Worm (Caenorhabditis elegans) whole organism, young adult: ENCODE data around the gene B0416.10.

Experiments
- B0035.1 ChIP-seq: sonication (generic microtip); optimal IDR thresholded peaks from 2 replicates; lab custom pipeline; 2016; ENCODE audit warnings: missing genetic modification characterization, mild to moderate bottlenecking, missing compliant biosample characterization, missing genotype, missing genetic modification reagents
- B0336.3 ChIP-seq: fragments of 200-800 bp; sonication (Bioruptor generic); IDR thresholded peaks from 2 replicates; pipeline ENCODE4 v1.3.6; 2022; ENCODE audit warnings: missing genetic modification characterization, missing compliant biosample characterization
- F10E7.11 ChIP-seq: sonication (generic microtip); optimal IDR thresholded peaks from 2 replicates; lab custom pipeline; 2017; ENCODE audit warnings: mild to moderate bottlenecking, missing genetic modification characterization, moderate library complexity, missing compliant biosample characterization
- F39B2.1 ChIP-seq: fragments of 200-800 bp; sonication (Bioruptor generic); IDR thresholded peaks from 2 replicates; pipeline ENCODE4 v1.3.6; 2022; ENCODE audit warnings: missing genetic modification reagents, missing genetic modification characterization, missing compliant biosample characterization
- F49E8.2 ChIP-seq: sonication (generic microtip); optimal IDR thresholded peaks from 3 replicates; lab custom pipeline; 2017; ENCODE audit warnings: missing genetic modification characterization, mild to moderate bottlenecking, missing compliant biosample characterization, antibody characterized with exemption, moderate library complexity; ENCODE audit not compliant: insufficient read depth
- F57A8.1 ChIP-seq: fragments of 200-800 bp; sonication (Bioruptor generic); optimal IDR thresholded peaks from 2 replicates; lab custom pipeline; 2018; ENCODE audit warnings: mild to moderate bottlenecking, missing genetic modification characterization, moderate library complexity, missing compliant biosample characterization
- F57C9.4 ChIP-seq: sonication (generic microtip); optimal IDR thresholded peaks from 2 replicates; lab custom pipeline; 2017; ENCODE audit warnings: mild to moderate bottlenecking, missing genetic modification characterization, missing compliant biosample characterization
- K11D2.4 ChIP-seq: fragments of 200-800 bp; sonication (Bioruptor generic); IDR thresholded peaks from 2 replicates; pipeline ENCODE4 v1.3.6; 2022; ENCODE audit warnings: missing genetic modification reagents, missing genetic modification characterization, missing compliant biosample characterization
- K12H6.12 ChIP-seq: fragments of 200-800 bp; sonication (Bioruptor generic); optimal IDR thresholded peaks from 2 replicates; lab custom pipeline; 2018; ENCODE audit warnings: mild to moderate bottlenecking, missing genetic modification characterization, missing compliant biosample characterization
- T07F8.4 ChIP-seq: sonication (generic microtip); optimal IDR thresholded peaks from 2 replicates; lab custom pipeline; 2016; ENCODE audit warnings: mild to moderate bottlenecking, missing genetic modification characterization, moderate library complexity, missing compliant biosample characterization
- Y67H2A.10 ChIP-seq: fragments of 200-800 bp; sonication (Bioruptor generic); conservative IDR thresholded peaks from 2 replicates; pipeline ENCODE4 v1.3.6; 2022; ENCODE audit warnings: missing genetic modification reagents, missing genetic modification characterization, missing compliant biosample characterization
- ama-1 ChIP-seq, 3 experiments: fragments of 150-350 bp in 1 of 3; sonication (generic microtip) in 2 of 3; optimal IDR thresholded peaks; 2 replicates each; lab custom pipeline; 2014 to 2018; ENCODE audit warnings: missing biosample characterization in 2 of 3, missing genetic modification characterization in 2 of 3, missing genetic modification reagents in 2 of 3
- bed-2 ChIP-seq: fragments of 200-800 bp; sonication (Bioruptor generic); IDR thresholded peaks from 2 replicates; pipeline ENCODE4 v1.3.6; 2022; ENCODE audit warnings: missing genetic modification reagents, missing genetic modification characterization, missing compliant biosample characterization
- cebp-2 ChIP-seq: fragments of 200-800 bp; sonication (Bioruptor generic); IDR thresholded peaks from 2 replicates; pipeline ENCODE4 v1.3.6; 2022; ENCODE audit warnings: missing genetic modification characterization, missing compliant biosample characterization
- ceh-27 ChIP-seq: fragments of 200-800 bp; sonication (Bioruptor generic); optimal IDR thresholded peaks from 2 replicates; lab custom pipeline; 2018; ENCODE audit warnings: mild to moderate bottlenecking, missing genetic modification characterization, moderate library complexity, missing compliant biosample characterization
- ceh-79 ChIP-seq: sonication (generic microtip); optimal IDR thresholded peaks from 2 replicates; lab custom pipeline; 2017; ENCODE audit warnings: mild to moderate bottlenecking, missing genetic modification characterization, missing compliant biosample characterization
- egrh-3 ChIP-seq: fragments of 200-800 bp; sonication (Bioruptor generic); IDR thresholded peaks from 2 replicates; pipeline ENCODE4 v1.3.6; 2022; ENCODE audit warnings: missing genetic modification reagents, missing genetic modification characterization, missing compliant biosample characterization
- ekl-4 ChIP-seq: fragments of 200-800 bp; sonication (Bioruptor generic); IDR thresholded peaks from 2 replicates; pipeline ENCODE4 v1.3.6; 2022; ENCODE audit warnings: missing genetic modification reagents, missing genetic modification characterization, missing compliant biosample characterization
- ets-4 ChIP-seq: fragments of 200-800 bp; sonication (Bioruptor generic); optimal IDR thresholded peaks from 2 replicates; lab custom pipeline; 2018; ENCODE audit warnings: mild to moderate bottlenecking, missing genetic modification characterization, missing compliant biosample characterization
- fkh-3 ChIP-seq: sonication (generic microtip); optimal IDR thresholded peaks from 2 replicates; lab custom pipeline; 2016; ENCODE audit warnings: mild to moderate bottlenecking, missing genetic modification characterization, missing compliant biosample characterization
- hlh-12 ChIP-seq: sonication (generic microtip); optimal IDR thresholded peaks from 2 replicates; lab custom pipeline; 2016; ENCODE audit warnings: missing genetic modification characterization, missing compliant biosample characterization
- hrde-1 ChIP-seq: sonication (generic microtip); optimal IDR thresholded peaks from 2 replicates; lab custom pipeline; 2016; ENCODE audit warnings: missing genetic modification characterization, mild to moderate bottlenecking, missing compliant biosample characterization, moderate library complexity, missing genotype, missing genetic modification reagents, borderline replicate concordance
- lin-54 ChIP-seq: fragments of 200-800 bp; sonication (Bioruptor generic); optimal IDR thresholded peaks from 2 replicates; lab custom pipeline; 2018; ENCODE audit warnings: mild to moderate bottlenecking, missing genetic modification characterization, missing compliant biosample characterization
- lsl-1 ChIP-seq: fragments of 200-800 bp; sonication (Bioruptor generic); optimal IDR thresholded peaks from 2 replicates; lab custom pipeline; 2018; ENCODE audit warnings: mild to moderate bottlenecking, missing genetic modification characterization, moderate library complexity, missing compliant biosample characterization
- madf-8 ChIP-seq: fragments of 200-800 bp; sonication (Bioruptor generic); conservative IDR thresholded peaks from 2 replicates; pipeline ENCODE4 v1.3.6; 2022; ENCODE audit warnings: missing genetic modification reagents, missing genetic modification characterization, missing compliant biosample characterization
- mxl-1 ChIP-seq: sonication (generic microtip); optimal IDR thresholded peaks from 2 replicates; lab custom pipeline; 2016; ENCODE audit warnings: missing genetic modification characterization, missing compliant biosample characterization
- nfya-1 ChIP-seq: sonication (generic microtip); optimal IDR thresholded peaks from 2 replicates; lab custom pipeline; 2017; ENCODE audit warnings: antibody characterized with exemption, missing compliant biosample characterization, missing genetic modification characterization, borderline replicate concordance; ENCODE audit not compliant: insufficient read depth
- nfya-2 ChIP-seq: fragments of 200-800 bp; sonication (Bioruptor generic); IDR thresholded peaks from 2 replicates; pipeline ENCODE4 v1.3.6; 2022; ENCODE audit warnings: missing genetic modification reagents, missing genetic modification characterization, missing compliant biosample characterization
- nhr-120 ChIP-seq: fragments of 200-800 bp; sonication (Bioruptor generic); IDR thresholded peaks from 2 replicates; pipeline ENCODE4 v1.3.6; 2022; ENCODE audit warnings: missing genetic modification characterization, missing compliant biosample characterization
- pbrm-1 ChIP-seq: fragments of 200-800 bp; sonication (Bioruptor generic); IDR thresholded peaks from 2 replicates; pipeline ENCODE4 v1.3.6; 2022; ENCODE audit warnings: missing genetic modification reagents, missing genetic modification characterization, missing compliant biosample characterization
- pha-4 ChIP-seq: fragments of 150-350 bp; sonication (generic microtip); optimal IDR thresholded peaks from 2 replicates; lab custom pipeline; 2014; ENCODE audit warnings: missing biosample characterization, missing genetic modification reagents, missing genetic modification characterization
- snpc-3.4 ChIP-seq: sonication (generic microtip); optimal IDR thresholded peaks from 2 replicates; lab custom pipeline; 2017; ENCODE audit warnings: missing genetic modification characterization, mild to moderate bottlenecking, missing compliant biosample characterization, antibody characterized with exemption, moderate library complexity, missing genotype, missing genetic modification reagents
- somi-1 ChIP-seq: fragments of 200-800 bp; sonication (Bioruptor generic); optimal IDR thresholded peaks from 2 replicates; lab custom pipeline; 2018; ENCODE audit warnings: mild to moderate bottlenecking, missing genetic modification characterization, missing compliant biosample characterization
- tbp1 ChIP-seq: fragments of 200-800 bp; sonication (Bioruptor generic); optimal IDR thresholded peaks from 2 replicates; lab custom pipeline; 2018; ENCODE audit warnings: mild to moderate bottlenecking, missing genetic modification characterization, missing compliant biosample characterization
- ztf-28 ChIP-seq: fragments of 200-800 bp; sonication (Bioruptor generic); IDR thresholded peaks from 2 replicates; pipeline ENCODE4 v1.3.6; 2022; ENCODE audit warnings: missing genetic modification reagents, missing genetic modification characterization, missing compliant biosample characterization

Gene B0416.10

DNA sequence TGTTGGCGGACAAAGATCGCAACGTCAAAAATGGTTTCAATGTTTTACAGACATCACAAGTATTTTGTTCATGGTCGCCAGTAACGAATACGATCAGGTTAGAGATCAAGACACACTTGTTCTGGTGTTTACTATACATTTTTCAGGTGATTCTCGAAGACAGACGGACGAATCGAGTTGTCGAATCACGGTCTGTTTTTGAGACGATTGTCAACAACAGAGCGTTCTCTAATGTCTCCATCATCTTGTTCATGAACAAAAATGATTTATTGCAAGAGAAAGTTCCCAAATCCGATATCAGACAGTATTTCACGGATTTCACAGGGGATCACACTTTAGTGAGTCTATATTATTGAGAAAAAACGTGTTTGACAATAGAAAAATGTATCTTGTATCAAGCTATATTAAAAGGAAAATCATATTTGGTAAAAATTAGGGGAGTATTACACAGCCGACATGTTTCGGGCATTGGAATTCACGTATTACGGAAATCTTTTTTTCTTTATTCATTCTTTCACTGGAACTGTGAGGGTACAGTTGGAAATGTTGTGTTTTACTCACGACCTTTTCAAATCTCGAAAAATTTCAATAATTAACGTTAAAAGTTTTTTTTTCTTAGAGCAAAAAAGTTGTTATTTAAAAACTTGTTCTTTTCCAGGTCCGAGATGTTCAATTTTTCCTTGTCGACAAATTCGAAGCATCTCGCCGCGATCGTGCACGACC is 26.2 kb downstream of the B0416.10 start:
- no peak for TF ChIP-seq K11D2.4 (GFP tag; lab: Robert Waterston, UW)
- TF ChIP-seq somi-1 (GFP tag; lab: Kevin White, UChicago): peak; percentile 16
- TF ChIP-seq nfya-1: no peak
- no peak for TF ChIP-seq madf-8 (GFP tag; lab: Robert Waterston, UW)

- no peak for TF ChIP-seq lsl-1 (GFP tag; lab: Kevin White, UChicago)
- no peak for TF ChIP-seq nfya-2
- TF ChIP-seq ets-4 (GFP tag; lab: Kevin White, UChicago): no peak
- TF ChIP-seq nhr-120 (GFP tag; lab: Robert Waterston, UW): no peak
- TF ChIP-seq ceh-79: no peak
- no peak for TF ChIP-seq bed-2 (GFP tag; lab: Robert Waterston, UW)
- TF ChIP-seq fkh-3 (tag; lab: Kevin White, UChicago): no peak
- no peak for TF ChIP-seq ceh-27 (GFP tag; lab: Kevin White, UChicago)
- TF ChIP-seq F39B2.1 (GFP tag; lab: Robert Waterston, UW): no peak
- TF ChIP-seq hlh-12 (tag; lab: Kevin White, UChicago): no peak
- no peak for TF ChIP-seq Y67H2A.10
- no peak for TF ChIP-seq tbp1
Observed at ce11 chrX:9246625-9247024, 27.8 kb downstream of the B0416.10 start.

- no peak for TF ChIP-seq mxl-1
- no peak for TF ChIP-seq F57A8.1 (GFP tag; lab: Kevin White, UChicago)
- TF ChIP-seq snpc-3.4 (tag; lab: Kevin White, UChicago): no peak
- TF ChIP-seq ama-1 (optimal IDR thresholded peaks at IDR 0.05; lab: Kevin White, UChicago): no peak
- TF ChIP-seq ama-1 (GFP tag; optimal IDR thresholded peaks at IDR 0.05; lab: Kevin White, UChicago): no peak
- no peak for TF ChIP-seq B0336.3
- no peak for TF ChIP-seq bed-2 (GFP tag; lab: Robert Waterston, UW)
- no peak for TF ChIP-seq pha-4 (tag; lab: Kevin White, UChicago)
- TF ChIP-seq F49E8.2: no peak
- no peak for TF ChIP-seq B0035.1 (tag; lab: Kevin White, UChicago)
- no peak for TF ChIP-seq F57C9.4 (tag; lab: Kevin White, UChicago)
- TF ChIP-seq egrh-3: no peak
- TF ChIP-seq lin-54 (GFP tag; lab: Kevin White, UChicago): no peak
- TF ChIP-seq ekl-4 (GFP tag; lab: Robert Waterston, UW): no peak
- no peak for TF ChIP-seq T07F8.4
- TF ChIP-seq F10E7.11: no peak
- TF ChIP-seq K12H6.12 (tag; lab: Kevin White, UChicago): no peak
- TF ChIP-seq ztf-28 (GFP tag; lab: Robert Waterston, UW): no peak
- no peak for TF ChIP-seq hrde-1 (tag; lab: Kevin White, UChicago)
- TF ChIP-seq cebp-2: no peak
- TF ChIP-seq pbrm-1: no peak
Observed at ce11 chrX:9243257-9243656, 31.2 kb downstream of the B0416.10 start, which contains the start of gene gpa-12. gpa-12 (plus strand) TSS chrX:9243557.
